Worm (Caenorhabditis elegans): ENCODE data around the gene B0222.5.

DNA sequence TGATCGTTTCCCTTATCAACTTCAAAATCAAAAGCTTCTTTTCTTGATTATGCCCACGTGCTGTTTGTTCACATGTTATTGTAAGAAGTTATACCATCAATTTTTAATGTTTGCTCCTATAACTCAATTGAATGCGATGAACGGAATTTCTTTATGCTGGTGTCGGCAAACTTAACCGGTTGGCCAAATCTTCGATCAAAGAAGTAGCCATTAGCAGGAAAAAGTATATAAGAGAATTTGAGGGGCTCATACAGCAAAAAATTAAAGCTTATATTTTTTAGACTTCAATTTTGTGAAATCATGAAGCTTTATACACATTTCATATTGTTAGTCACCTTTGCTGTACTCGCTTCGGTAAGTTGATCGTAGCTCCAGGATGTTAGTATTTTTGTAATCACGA is 19.1 kb upstream of the B0222.5 start, which contains the start of gene pqn-16:
- TF ChIP-seq ceh-82 (tag; optimal IDR thresholded peaks at IDR 0.05), result no peak
- no peak for TF ChIP-seq zag-1 (tag; optimal IDR thresholded peaks at IDR 0.05)
- TF ChIP-seq nhr-84 (tag; optimal IDR thresholded peaks at IDR 0.05), result no peak
- TF ChIP-seq C34B4.2 (tag; optimal IDR thresholded peaks at IDR 0.05), result no peak
- no peak for TF ChIP-seq rnt-1 (tag; optimal IDR thresholded peaks at IDR 0.05)
- no peak for TF ChIP-seq nhr-20 (tag; optimal IDR thresholded peaks at IDR 0.05)
- TF ChIP-seq nhr-11 (tag; optimal IDR thresholded peaks at IDR 0.05), result no peak
- TF ChIP-seq lin-13 (GFP tag; optimal IDR thresholded peaks at IDR 0.05), result no peak
- no peak for TF ChIP-seq jun-1 (tag; optimal IDR thresholded peaks at IDR 0.05)
- no peak for TF ChIP-seq dpl-1 (GFP tag; optimal IDR thresholded peaks at IDR 0.05)

Data from whole organism, L1 larva.